Fruit fly (Drosophila melanogaster) whole organism, embryonic: ENCODE measurements around the gene Asator.

Experiments
- BEAF-32 ChIP-seq: fragments of 200-800 bp; sonication (Bioruptor generic); optimal IDR thresholded peaks from 3 replicates; lab custom pipeline; 2017; ENCODE audit warnings: missing biosample characterization, missing genetic modification characterization, mild to moderate bottlenecking, moderate library complexity, missing genetic modification reagents
- Bgb ChIP-seq: fragments of 200-800 bp; sonication (Bioruptor generic); IDR thresholded peaks from 2 replicates; pipeline ENCODE4 v1.3.6; 2022; ENCODE audit warnings: missing biosample characterization, missing genetic modification characterization; ENCODE audit not compliant: partially characterized antibody
- BtbVII ChIP-seq: fragments of 200-800 bp; sonication (Bioruptor generic); optimal IDR thresholded peaks from 3 replicates; lab custom pipeline; 2017; ENCODE audit warnings: missing biosample characterization, mild to moderate bottlenecking, missing genetic modification characterization
- CG1024 ChIP-seq: fragments of 200-800 bp; sonication (Bioruptor generic); IDR thresholded peaks from 2 replicates; pipeline ENCODE4 v1.3.6; 2022; ENCODE audit warnings: missing biosample characterization, missing genetic modification characterization
- CG10431 ChIP-seq: fragments of 200-800 bp; sonication (Bioruptor generic); optimal IDR thresholded peaks from 3 replicates; lab custom pipeline; 2018; ENCODE audit warnings: missing biosample characterization, mild to moderate bottlenecking, missing genetic modification characterization
- CG11723 ChIP-seq: fragments of 200-800 bp; sonication (Bioruptor generic); optimal IDR thresholded peaks from 2 replicates; lab custom pipeline; 2017; ENCODE audit warnings: missing biosample characterization, mild to moderate bottlenecking, missing genetic modification characterization
- CG12071 ChIP-seq: fragments of 200-800 bp; sonication (Bioruptor generic); optimal IDR thresholded peaks from 3 replicates; lab custom pipeline; 2018; ENCODE audit warnings: missing biosample characterization, mild to moderate bottlenecking, missing genetic modification characterization
- CG12659 ChIP-seq: fragments of 200-800 bp; sonication (Bioruptor generic); optimal IDR thresholded peaks from 3 replicates; lab custom pipeline; 2017; ENCODE audit warnings: mild to moderate bottlenecking, missing biosample characterization, missing genetic modification reagents, missing genetic modification characterization
- CG13775 ChIP-seq: fragments of 200-800 bp; sonication (Bioruptor generic); optimal IDR thresholded peaks from 3 replicates; lab custom pipeline; 2017; ENCODE audit warnings: missing biosample characterization, mild to moderate bottlenecking, missing genetic modification characterization
- CG14050 ChIP-seq: fragments of 200-800 bp; sonication (Bioruptor generic); IDR thresholded peaks from 3 replicates; pipeline ENCODE4 v1.3.6; 2022; ENCODE audit warnings: missing biosample characterization, missing genetic modification characterization
- CG15011 ChIP-seq: fragments of 200-800 bp; sonication (Bioruptor generic); optimal IDR thresholded peaks from 3 replicates; lab custom pipeline; 2018; ENCODE audit warnings: missing biosample characterization, mild to moderate bottlenecking, missing genetic modification characterization
- CG17829 ChIP-seq: fragments of 200-800 bp; optimal IDR thresholded peaks from 2 replicates; lab custom pipeline; 2019; ENCODE audit warnings: missing biosample characterization, mild to moderate bottlenecking, missing genetic modification characterization, moderate library complexity
- CG1792 ChIP-seq: fragments of 200-800 bp; sonication (Bioruptor generic); optimal IDR thresholded peaks from 2 replicates; lab custom pipeline; 2016; ENCODE audit warnings: missing biosample characterization, missing genetic modification characterization
- CG2678 ChIP-seq: fragments of 200-800 bp; sonication (Bioruptor generic); optimal IDR thresholded peaks from 3 replicates; lab custom pipeline; 2019; ENCODE audit warnings: missing biosample characterization, mild to moderate bottlenecking, missing genetic modification characterization, moderate library complexity
- CG3281 ChIP-seq: fragments of 200-800 bp; sonication (Bioruptor generic); optimal IDR thresholded peaks from 3 replicates; lab custom pipeline; 2017; ENCODE audit warnings: missing biosample characterization, mild to moderate bottlenecking, missing genetic modification characterization
- CG33213 ChIP-seq: fragments of 200-800 bp; sonication (Bioruptor generic); optimal IDR thresholded peaks from 3 replicates; lab custom pipeline; 2016; ENCODE audit warnings: missing biosample characterization, missing genetic modification characterization
- CG34376 ChIP-seq: fragments of 200-800 bp; sonication (Bioruptor generic); optimal IDR thresholded peaks from 2 replicates; lab custom pipeline; 2018; ENCODE audit warnings: missing biosample characterization, mild to moderate bottlenecking, missing genetic modification characterization
- CG4328 ChIP-seq: fragments of 200-800 bp; sonication (Bioruptor generic); optimal IDR thresholded peaks from 3 replicates; lab custom pipeline; 2017; ENCODE audit warnings: missing biosample characterization, missing genetic modification reagents, missing genetic modification characterization
- CG6765 ChIP-seq: fragments of 200-800 bp; sonication (Bioruptor generic); optimal IDR thresholded peaks from 3 replicates; lab custom pipeline; 2017; ENCODE audit warnings: missing biosample characterization, mild to moderate bottlenecking, missing genetic modification characterization
- CG7271 ChIP-seq: fragments of 200-800 bp; sonication (Bioruptor generic); optimal IDR thresholded peaks from 2 replicates; lab custom pipeline; 2018; ENCODE audit warnings: missing biosample characterization, mild to moderate bottlenecking, missing genetic modification characterization, moderate library complexity
- CG8089 ChIP-seq: fragments of 200-800 bp; sonication (Bioruptor generic); optimal IDR thresholded peaks from 3 replicates; lab custom pipeline; 2016; ENCODE audit warnings: missing biosample characterization, missing genetic modification characterization
- CG8765 ChIP-seq: fragments of 200-800 bp; sonication (Bioruptor generic); IDR thresholded peaks from 2 replicates; pipeline ENCODE4 v1.3.6; 2022; ENCODE audit warnings: missing biosample characterization, missing genetic modification characterization
- CrebB ChIP-seq: fragments of 200-800 bp; sonication (Bioruptor generic); optimal IDR thresholded peaks from 3 replicates; lab custom pipeline; 2018; ENCODE audit warnings: missing biosample characterization, mild to moderate bottlenecking, missing genetic modification characterization
- D ChIP-seq, 2 experiments: fragments of 200-800 bp in 1 of 2; fragments of >200 bp in 1 of 2; sonication (Bioruptor generic) in 1 of 2; optimal IDR thresholded peaks; 2 replicates in 1 of 2; 3 replicates in 1 of 2; lab custom pipeline; 2017; ENCODE audit warnings: mild to moderate bottlenecking in 1 of 2, missing biosample characterization in 1 of 2, missing genetic modification characterization in 1 of 2, missing genetic modification reagents in 1 of 2
- D19B ChIP-seq: fragments of 200-800 bp; sonication (Bioruptor generic); optimal IDR thresholded peaks from 2 replicates; lab custom pipeline; 2017; ENCODE audit warnings: missing biosample characterization, mild to moderate bottlenecking, missing genetic modification characterization
- Fer1 ChIP-seq: fragments of 200-800 bp; sonication (Bioruptor generic); optimal IDR thresholded peaks from 2 replicates; lab custom pipeline; 2017; ENCODE audit warnings: missing biosample characterization, mild to moderate bottlenecking, missing genetic modification characterization
- MBD-R2 ChIP-seq: fragments of 200-800 bp; sonication (Bioruptor generic); IDR thresholded peaks from 2 replicates; pipeline ENCODE4 v1.3.6; 2022; ENCODE audit warnings: missing biosample characterization, missing genetic modification characterization
- Myb ChIP-seq: fragments of 200-800 bp; sonication (Bioruptor generic); optimal IDR thresholded peaks from 2 replicates; lab custom pipeline; 2016; ENCODE audit warnings: missing biosample characterization, missing genetic modification characterization
- NC2α ChIP-seq: fragments of 200-800 bp; sonication (Bioruptor generic); optimal IDR thresholded peaks from 2 replicates; lab custom pipeline; 2016; ENCODE audit warnings: missing biosample characterization, missing genetic modification characterization
- NC2β ChIP-seq: fragments of 200-800 bp; sonication (Bioruptor generic); optimal IDR thresholded peaks from 2 replicates; lab custom pipeline; 2016; ENCODE audit warnings: missing biosample characterization, missing genetic modification characterization
- Oli ChIP-seq: fragments of 200-800 bp; sonication (Bioruptor generic); optimal IDR thresholded peaks from 2 replicates; lab custom pipeline; 2018; ENCODE audit warnings: missing biosample characterization, mild to moderate bottlenecking, missing genetic modification characterization, moderate library complexity
- Sry-β ChIP-seq: fragments of 200-800 bp; sonication (Bioruptor generic); optimal IDR thresholded peaks from 2 replicates; lab custom pipeline; 2018; ENCODE audit warnings: missing biosample characterization, mild to moderate bottlenecking, missing genetic modification characterization, moderate library complexity
- Trl ChIP-seq, 3 experiments: fragments of >200 bp in 2 of 3; fragments of 200-800 bp in 1 of 3; sonication (Bioruptor generic) in 1 of 3; optimal IDR thresholded peaks; 2 replicates in 1 of 3; 3 replicates in 2 of 3; lab custom pipeline; 2016 to 2017; ENCODE audit warnings: missing biosample characterization in 1 of 3, missing genetic modification characterization in 1 of 3
- ci ChIP-seq: fragments of 200-800 bp; sonication (Bioruptor generic); IDR thresholded peaks from 3 replicates; pipeline ENCODE4 v1.3.6; 2022; ENCODE audit warnings: missing biosample characterization, missing genetic modification characterization
- eve ChIP-seq, 2 experiments: fragments of >200 bp; optimal IDR thresholded peaks; 2 replicates each; lab custom pipeline; 2017; ENCODE audit warnings: missing biosample characterization in 2 of 2, missing genetic modification characterization in 2 of 2
- exex ChIP-seq: fragments of 200-800 bp; sonication (Bioruptor generic); optimal IDR thresholded peaks from 4 replicates; lab custom pipeline; 2018; ENCODE audit warnings: missing biosample characterization, mild to moderate bottlenecking, missing genetic modification characterization, moderate library complexity
- fru ChIP-seq: fragments of >200 bp; optimal IDR thresholded peaks from 2 replicates; lab custom pipeline; 2017
- hth ChIP-seq: fragments of >200 bp; optimal IDR thresholded peaks from 2 replicates; lab custom pipeline; 2017; ENCODE audit warnings: inconsistent platforms
- knrl ChIP-seq: fragments of 200-800 bp; sonication (Bioruptor generic); IDR thresholded peaks from 3 replicates; pipeline ENCODE4 v1.3.6; 2022; ENCODE audit warnings: missing biosample characterization, missing genetic modification characterization; ENCODE audit not compliant: partially characterized antibody
- nau ChIP-seq: fragments of 200-800 bp; sonication (Bioruptor generic); optimal IDR thresholded peaks from 3 replicates; lab custom pipeline; 2017; ENCODE audit warnings: missing biosample characterization, mild to moderate bottlenecking, missing genetic modification characterization, missing genetic modification reagents
- nom ChIP-seq: fragments of 200-800 bp; sonication (Bioruptor generic); optimal IDR thresholded peaks from 2 replicates; lab custom pipeline; 2017; ENCODE audit warnings: missing biosample characterization, missing genetic modification characterization, mild to moderate bottlenecking, moderate library complexity, missing genetic modification reagents
- ranshi ChIP-seq: fragments of 200-800 bp; sonication (Bioruptor generic); IDR thresholded peaks from 2 replicates; pipeline ENCODE4 v1.3.6; 2022; ENCODE audit warnings: missing biosample characterization, missing genetic modification characterization
- row ChIP-seq: fragments of 200-800 bp; sonication (Bioruptor generic); IDR thresholded peaks from 3 replicates; pipeline ENCODE4 v1.3.6; 2022; ENCODE audit warnings: missing biosample characterization, missing genetic modification characterization
- shn ChIP-seq: fragments of 200-800 bp; sonication (Bioruptor generic); optimal IDR thresholded peaks from 3 replicates; lab custom pipeline; 2016; ENCODE audit warnings: missing biosample characterization, missing genetic modification characterization
- sim ChIP-seq: fragments of 200-800 bp; sonication (Bioruptor generic); IDR thresholded peaks from 2 replicates; pipeline ENCODE4 v1.3.6; 2022; ENCODE audit warnings: missing biosample characterization, missing genetic modification characterization
- sqz ChIP-seq: fragments of 200-800 bp; sonication (Bioruptor generic); optimal IDR thresholded peaks from 3 replicates; lab custom pipeline; 2018; ENCODE audit warnings: missing biosample characterization, mild to moderate bottlenecking, missing genetic modification characterization
- twi ChIP-seq: fragments of 200-800 bp; optimal IDR thresholded peaks from 2 replicates; lab custom pipeline; 2019; ENCODE audit warnings: missing biosample characterization, mild to moderate bottlenecking, missing genetic modification characterization, moderate library complexity
- unpg ChIP-seq: fragments of 200-800 bp; sonication (Bioruptor generic); optimal IDR thresholded peaks from 3 replicates; lab custom pipeline; 2018; ENCODE audit warnings: missing biosample characterization, mild to moderate bottlenecking, missing genetic modification characterization, moderate library complexity
- wek ChIP-seq: fragments of 200-800 bp; sonication (Bioruptor generic); optimal IDR thresholded peaks from 3 replicates; lab custom pipeline; 2018; ENCODE audit warnings: missing biosample characterization, mild to moderate bottlenecking, missing genetic modification characterization, moderate library complexity

Asator gene

DNA sequence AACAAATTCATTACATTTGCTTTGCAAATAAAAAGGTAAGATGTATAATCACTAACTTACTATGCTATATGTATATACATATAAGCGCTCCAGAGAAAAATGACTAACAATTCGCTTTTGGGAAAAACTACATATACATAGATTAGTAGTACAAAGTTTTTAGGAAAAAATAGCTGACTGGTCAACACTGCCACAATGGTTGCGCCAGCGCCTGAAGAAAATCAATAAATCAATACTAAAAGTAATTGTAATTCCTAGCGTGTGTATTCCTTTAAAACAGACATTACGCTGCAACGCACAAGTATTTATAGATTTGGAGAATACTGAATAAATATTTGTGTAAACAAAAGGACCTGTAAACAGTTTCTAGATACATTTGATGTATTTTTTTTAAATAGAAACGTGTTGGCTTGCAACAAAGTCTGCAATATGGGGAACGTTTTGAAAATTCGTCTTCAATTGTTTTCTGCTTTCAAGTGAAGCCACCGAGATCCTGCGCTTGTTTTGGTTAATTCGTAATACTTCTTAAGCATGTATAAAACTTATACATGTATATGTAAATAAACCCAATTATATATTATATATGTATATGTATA is 42.8 kb downstream of the Asator start (continued):
- TF ChIP-seq CG11723 (GFP tag; lab: Kevin White, UChicago) (peak; percentile 64), D19B (GFP tag; lab: Kevin White, UChicago) (no peak), NC2β (peak; percentile 25), CG1792 (GFP tag; lab: Kevin White, UChicago) (no peak), CG33213 (GFP tag; lab: Kevin White, UChicago) (peak; percentile 0), Fer1 (GFP tag; lab: Kevin White, UChicago) (peak; percentile 44), CG3281 (GFP tag; lab: Kevin White, UChicago) (peak; percentile 54), D (optimal IDR thresholded peaks at IDR 0.05; lab: Kevin White, UChicago) (no peak), D (GFP tag; optimal IDR thresholded peaks at IDR 0.05; lab: Kevin White, UChicago) (no peak), CG15011 (no peak), Sry-β (GFP tag; lab: Kevin White, UChicago) (peak; percentile 91), CG14050 (no peak), CG8765 (GFP tag; lab: Robert Waterston, UW) (no peak), CG10431 (peak; percentile 81), CrebB (tag; lab: Kevin White, UChicago) (peak; percentile 65), row (GFP tag; lab: Robert Waterston, UW) (peak; percentile 64), CG7271 (tag; lab: Kevin White, UChicago) (no peak), twi (no peak), nom (GFP tag; lab: Kevin White, UChicago) (peak; percentile 83), CG8089 (GFP tag; lab: Kevin White, UChicago) (peak; percentile 1), ranshi (GFP tag; lab: Robert Waterston, UW) (no peak), eve (GFP tag; optimal IDR thresholded peaks at IDR 0.05; lab: Kevin White, UChicago) (peak in 1 of 2 experiments; percentile 80), fru (lab: Kevin White, UChicago) (no peak), exex (tag; lab: Kevin White, UChicago) (no peak), BtbVII (GFP tag; lab: Kevin White, UChicago) (peak; percentile 75), Trl (optimal IDR thresholded peaks at IDR 0.05; lab: Kevin White, UChicago) (no peak), Trl (GFP tag; optimal IDR thresholded peaks at IDR 0.05; lab: Kevin White, UChicago) (no peak), CG2678 (no peak), CG12071 (GFP tag; lab: Kevin White, UChicago) (no peak), Oli (no peak), hth (lab: Kevin White, UChicago) (no peak), unpg (GFP tag; lab: Kevin White, UChicago) (no peak), CG17829 (tag; lab: Kevin White, UChicago) (peak; percentile 1), CG12659 (GFP tag; lab: Kevin White, UChicago) (peak; percentile 60), BEAF-32 (GFP tag; lab: Kevin White, UChicago) (peak; percentile 1), MBD-R2 (GFP tag; lab: Robert Waterston, UW) (no peak; the same call in 1 of the 2 replicates), sim (GFP tag; lab: Robert Waterston, UW) (no peak), wek (GFP tag; lab: Kevin White, UChicago) (peak; percentile 87), ci (GFP tag; lab: Robert Waterston, UW) (no peak), shn (GFP tag; lab: Kevin White, UChicago) (no peak), Myb (GFP tag; lab: Kevin White, UChicago) (no peak), CG6765 (peak; percentile 68), CG1024 (GFP tag; lab: Robert Waterston, UW) (peak; percentile 45; the same call in 1 of the 2 replicates), CG13775 (GFP tag; lab: Kevin White, UChicago) (no peak), NC2α (GFP tag; lab: Kevin White, UChicago) (peak; percentile 3), CG34376 (GFP tag; lab: Kevin White, UChicago) (peak; percentile 91), knrl (GFP tag; lab: Robert Waterston, UW) (no peak), nau (peak; percentile 70), CG4328 (peak; percentile 33), sqz (GFP tag; lab: Kevin White, UChicago) (peak; percentile 80), Bgb (GFP tag; lab: Robert Waterston, UW) (no peak)
